Worm (Caenorhabditis elegans): ENCODE data around the gene glr-7.

- TF ChIP-seq hlh-13 (GFP tag; optimal IDR thresholded peaks at IDR 0.05), result no peak
- TF ChIP-seq rnt-1 (tag; optimal IDR thresholded peaks at IDR 0.05), result no peak
- TF ChIP-seq ama-1 (optimal IDR thresholded peaks at IDR 0.05), result no peak
- no peak for TF ChIP-seq fkh-10 (GFP tag; optimal IDR thresholded peaks at IDR 0.05)
- no peak for TF ChIP-seq che-1 (tag; optimal IDR thresholded peaks at IDR 0.05)
- no peak for TF ChIP-seq nfya-1 (tag; optimal IDR thresholded peaks at IDR 0.05)
Measured at ce11 chrX:2443304-2443703, 23.6 kb upstream of the glr-7 start, which contains the start of gene T07D1.3.
